Worm (Caenorhabditis elegans) whole organism, L4 larva: ENCODE data around the gene C35D10.8.

Experiments used
- F26F4.8 ChIP-seq: fragments of 200-800 bp; sonication (Bioruptor generic); conservative IDR thresholded peaks from 2 replicates; pipeline ENCODE4 v1.3.6; 2022; ENCODE audit warnings: missing genetic modification characterization, missing compliant biosample characterization
- F44E2.7 ChIP-seq: fragments of 200-800 bp; sonication (Bioruptor generic); IDR thresholded peaks from 2 replicates; pipeline ENCODE4 v2.1.2; 2022; ENCODE audit warnings: missing genetic modification characterization, missing compliant biosample characterization
- R02D3.7 ChIP-seq: fragments of 150-350 bp; sonication (generic microtip); optimal IDR thresholded peaks from 3 replicates; lab custom pipeline; 2014; ENCODE audit warnings: missing biosample characterization, missing genetic modification characterization
- Y105C5A.15 ChIP-seq: fragments of 200-800 bp; sonication (Bioruptor generic); IDR thresholded peaks from 2 replicates; pipeline ENCODE4 v1.3.6; 2022; ENCODE audit warnings: missing genetic modification characterization, missing compliant biosample characterization
- Y48G9A.11 ChIP-seq: fragments of 200-800 bp; sonication (Bioruptor generic); IDR thresholded peaks from 2 replicates; pipeline ENCODE4 v1.3.6; 2022; ENCODE audit warnings: missing genetic modification reagents, missing genetic modification characterization, missing compliant biosample characterization
- ZK337.2 ChIP-seq: fragments of 200-800 bp; sonication (Bioruptor generic); IDR thresholded peaks from 2 replicates; pipeline ENCODE4 v1.3.6; 2022; ENCODE audit warnings: missing genetic modification reagents, missing genetic modification characterization, missing compliant biosample characterization
- ZK546.5 ChIP-seq, 2 experiments: sonication (generic microtip); optimal IDR thresholded peaks; 2 replicates each; lab custom pipeline; 2017; ENCODE audit warnings: missing biosample characterization in 2 of 2, missing genetic modification characterization in 2 of 2
- arid-1 ChIP-seq: fragments of 200-800 bp; sonication (Bioruptor generic); conservative IDR thresholded peaks from 2 replicates; pipeline ENCODE4 v1.3.6; 2022; ENCODE audit warnings: missing genetic modification reagents, missing genetic modification characterization, missing compliant biosample characterization
- ceh-20 ChIP-seq: fragments of 200-800 bp; sonication (Bioruptor generic); IDR thresholded peaks from 2 replicates; pipeline ENCODE4 v1.3.6; 2022; ENCODE audit warnings: missing genetic modification reagents, missing genetic modification characterization, missing compliant biosample characterization
- ceh-28 ChIP-seq: fragments of 150-350 bp; optimal IDR thresholded peaks from 2 replicates; lab custom pipeline; 2014; ENCODE audit warnings: missing biosample characterization, missing genetic modification reagents, missing genetic modification characterization
- ceh-82 ChIP-seq: sonication (generic microtip); optimal IDR thresholded peaks from 2 replicates; lab custom pipeline; 2017; ENCODE audit warnings: missing biosample characterization, missing genetic modification characterization
- ces-1 ChIP-seq: fragments of 150-350 bp; sonication (generic microtip); optimal IDR thresholded peaks from 4 replicates; lab custom pipeline; 2014; ENCODE audit warnings: missing biosample characterization, missing genetic modification reagents, missing genetic modification characterization
- cey-2 ChIP-seq: sonication (generic microtip); optimal IDR thresholded peaks from 3 replicates; lab custom pipeline; 2017; ENCODE audit warnings: missing genetic modification characterization, mild to moderate bottlenecking, missing compliant biosample characterization, antibody characterized with exemption, borderline replicate concordance; ENCODE audit not compliant: insufficient read depth
- daf-12 ChIP-seq: fragments of 150-350 bp; optimal IDR thresholded peaks from 2 replicates; lab custom pipeline; 2014; ENCODE audit warnings: missing biosample characterization, missing genetic modification reagents, missing genetic modification characterization
- daf-8 ChIP-seq: fragments of 200-800 bp; sonication (Bioruptor generic); IDR thresholded peaks from 2 replicates; pipeline ENCODE4 v1.3.6; 2022; ENCODE audit warnings: missing genetic modification characterization, missing compliant biosample characterization
- dmd-6 ChIP-seq: fragments of 200-800 bp; sonication (Bioruptor generic); IDR thresholded peaks from 2 replicates; pipeline ENCODE4 v1.3.6; 2022; ENCODE audit warnings: missing genetic modification reagents, missing genetic modification characterization, missing compliant biosample characterization
- dpl-1 ChIP-seq: fragments of 150-350 bp; optimal IDR thresholded peaks from 2 replicates; lab custom pipeline; 2014; ENCODE audit warnings: missing biosample characterization, missing genetic modification reagents, missing genetic modification characterization
- duxl-1 ChIP-seq: sonication (generic microtip); optimal IDR thresholded peaks from 2 replicates; lab custom pipeline; 2016; ENCODE audit warnings: mild to moderate bottlenecking, missing genetic modification characterization, moderate library complexity, missing compliant biosample characterization; ENCODE audit not compliant: poor library complexity
- dve-1 ChIP-seq: sonication (generic microtip); optimal IDR thresholded peaks from 2 replicates; lab custom pipeline; 2017; ENCODE audit warnings: antibody characterized with exemption, mild to moderate bottlenecking, missing genetic modification characterization, missing compliant biosample characterization; ENCODE audit not compliant: insufficient read depth
- egl-43 ChIP-seq: fragments of 200-800 bp; sonication (Bioruptor generic); IDR thresholded peaks from 2 replicates; pipeline ENCODE4 v1.3.6; 2022; ENCODE audit warnings: missing genetic modification reagents, missing genetic modification characterization, missing compliant biosample characterization
- lin-13 ChIP-seq: fragments of 150-350 bp; optimal IDR thresholded peaks from 2 replicates; lab custom pipeline; 2014; ENCODE audit warnings: missing biosample characterization, missing genetic modification reagents, missing genetic modification characterization
- lin-38 ChIP-seq: fragments of 200-800 bp; sonication (Bioruptor generic); IDR thresholded peaks from 2 replicates; pipeline ENCODE4 v1.3.6; 2022; ENCODE audit warnings: missing genetic modification reagents, missing genetic modification characterization, missing compliant biosample characterization
- madf-9 ChIP-seq: fragments of 200-800 bp; sonication (Bioruptor generic); conservative IDR thresholded peaks from 2 replicates; pipeline ENCODE4 v1.3.6; 2022; ENCODE audit warnings: missing genetic modification reagents, missing genetic modification characterization, missing compliant biosample characterization
- mdt-29 ChIP-seq: fragments of 200-800 bp; sonication (Bioruptor generic); IDR thresholded peaks from 2 replicates; pipeline ENCODE4 v1.3.6; 2022; ENCODE audit warnings: missing genetic modification reagents, missing genetic modification characterization, missing compliant biosample characterization
- mxl-3 ChIP-seq: fragments of 200-800 bp; sonication (Bioruptor generic); optimal IDR thresholded peaks from 2 replicates; lab custom pipeline; 2018; ENCODE audit warnings: mild to moderate bottlenecking, missing genetic modification characterization, missing compliant biosample characterization
- nhr-102 ChIP-seq: sonication (generic microtip); optimal IDR thresholded peaks from 2 replicates; lab custom pipeline; 2016; ENCODE audit warnings: mild to moderate bottlenecking, missing genetic modification characterization, moderate library complexity, missing compliant biosample characterization
- nhr-25 ChIP-seq: sonication (generic microtip); optimal IDR thresholded peaks from 2 replicates; lab custom pipeline; 2017; ENCODE audit warnings: missing genetic modification characterization, mild to moderate bottlenecking, missing compliant biosample characterization, antibody characterized with exemption, moderate library complexity, borderline replicate concordance; ENCODE audit not compliant: insufficient read depth
- nhr-41 ChIP-seq: fragments of 200-800 bp; sonication (Bioruptor generic); IDR thresholded peaks from 2 replicates; pipeline ENCODE4 v1.3.6; 2022; ENCODE audit warnings: missing genetic modification reagents, missing genetic modification characterization, missing compliant biosample characterization
- nhr-6 ChIP-seq: fragments of 150-350 bp; optimal IDR thresholded peaks from 2 replicates; lab custom pipeline; 2014; ENCODE audit warnings: missing biosample characterization, missing genetic modification characterization
- php-3 ChIP-seq: fragments of 200-800 bp; sonication (Bioruptor generic); IDR thresholded peaks from 2 replicates; pipeline ENCODE4 v1.3.6; 2022; ENCODE audit warnings: missing genetic modification reagents, missing genetic modification characterization, missing compliant biosample characterization
- pqm-1 ChIP-seq: sonication (generic microtip); optimal IDR thresholded peaks from 2 replicates; lab custom pipeline; 2017; ENCODE audit warnings: missing biosample characterization, missing genetic modification characterization
- rbr-2 ChIP-seq: sonication (generic microtip); optimal IDR thresholded peaks from 2 replicates; lab custom pipeline; 2016; ENCODE audit warnings: missing genotype, missing genetic modification characterization, missing compliant biosample characterization
- snpc-1.2 ChIP-seq: fragments of 200-800 bp; sonication (Bioruptor generic); IDR thresholded peaks from 2 replicates; pipeline ENCODE4 v1.3.6; 2022; ENCODE audit warnings: missing genetic modification reagents, missing genetic modification characterization, missing compliant biosample characterization
- snpc-4 ChIP-seq: fragments of 150-350 bp; optimal IDR thresholded peaks from 2 replicates; lab custom pipeline; 2014; ENCODE audit warnings: missing biosample characterization, missing genetic modification characterization
- spr-3 ChIP-seq: fragments of 200-800 bp; sonication (Bioruptor generic); optimal IDR thresholded peaks from 2 replicates; lab custom pipeline; 2018; ENCODE audit warnings: mild to moderate bottlenecking, missing genetic modification characterization, missing compliant biosample characterization
- unc-39 ChIP-seq: sonication (generic microtip); optimal IDR thresholded peaks from 2 replicates; lab custom pipeline; 2017; ENCODE audit warnings: missing biosample characterization, missing genetic modification characterization
- vab-7 ChIP-seq: fragments of 200-800 bp; sonication (Bioruptor generic); IDR thresholded peaks from 2 replicates; pipeline ENCODE4 v1.3.6; 2022; ENCODE audit warnings: missing genetic modification reagents, missing genetic modification characterization, missing compliant biosample characterization
- zfp-2 ChIP-seq: sonication (generic microtip); optimal IDR thresholded peaks from 2 replicates; lab custom pipeline; 2016; ENCODE audit warnings: mild to moderate bottlenecking, missing genetic modification characterization, missing compliant biosample characterization
- zfp-3 ChIP-seq: fragments of 200-800 bp; sonication (Bioruptor generic); conservative IDR thresholded peaks from 2 replicates; pipeline ENCODE4 v1.3.6; 2022; ENCODE audit warnings: missing genetic modification reagents, missing genetic modification characterization, missing compliant biosample characterization
- zip-11 ChIP-seq: fragments of 200-800 bp; sonication (Bioruptor generic); IDR thresholded peaks from 2 replicates; pipeline ENCODE4 v1.3.6; 2022; ENCODE audit warnings: missing genetic modification characterization, missing compliant biosample characterization

The C35D10.8 gene

ce11 chrIII:4822140-4822539 is 32.9 kb upstream of the C35D10.8 start, which contains the start of gene F26A1.8:
Gene F26A1.8, minus strand, starts transcription at chrIII:4822240.
- TF ChIP-seq madf-9 (GFP tag; lab: Robert Waterston, UW) (no peak), daf-8 (GFP tag; lab: Robert Waterston, UW) (no peak), snpc-4 (no peak), dpl-1 (GFP tag; lab: Kevin White, UChicago) (no peak), spr-3 (no peak), nhr-41 (GFP tag; lab: Robert Waterston, UW) (no peak), F26F4.8 (GFP tag; lab: Robert Waterston, UW) (no peak), cey-2 (tag; lab: Kevin White, UChicago) (no peak), ceh-28 (tag; lab: Kevin White, UChicago) (no peak), zfp-3 (GFP tag; lab: Robert Waterston, UW) (no peak), lin-13 (GFP tag; lab: Kevin White, UChicago) (no peak), arid-1 (GFP tag; lab: Robert Waterston, UW) (no peak), ces-1 (GFP tag; lab: Kevin White, UChicago) (no peak), zfp-2 (tag; lab: Kevin White, UChicago) (no peak), ceh-82 (tag; lab: Kevin White, UChicago) (no peak), mdt-29 (GFP tag; lab: Robert Waterston, UW) (no peak), php-3 (GFP tag; lab: Robert Waterston, UW) (no peak), Y48G9A.11 (no peak)

ce11 chrIII:4826606-4827005 is 28.4 kb upstream of the C35D10.8 start, which contains the start of gene F26A1.3:
Gene F26A1.3, plus strand, starts transcription at chrIII:4826906.
- TF ChIP-seq lin-38 (GFP tag; lab: Robert Waterston, UW) (no peak), zip-11 (no peak), pqm-1 (tag; lab: Kevin White, UChicago) (no peak), nhr-102 (tag; lab: Kevin White, UChicago) (no peak), F44E2.7 (no peak), rbr-2 (tag; lab: Kevin White, UChicago) (no peak), ceh-20 (GFP tag; lab: Robert Waterston, UW) (no peak)

ce11 chrIII:4829440-4829839 is 25.6 kb upstream of the C35D10.8 start, which contains the start of gene F26A1.9:
Gene F26A1.9, minus strand, starts transcription at chrIII:4829540.
- no peak for TF ChIP-seq arid-1 (GFP tag; lab: Robert Waterston, UW)
- no peak for TF ChIP-seq daf-12 (tag; lab: Kevin White, UChicago)
- no peak for TF ChIP-seq duxl-1 (tag; lab: Kevin White, UChicago)
- TF ChIP-seq zip-11, result no peak
- no peak for TF ChIP-seq mxl-3 (GFP tag; lab: Kevin White, UChicago)
- TF ChIP-seq nhr-25 (tag; lab: Kevin White, UChicago), result no peak
- TF ChIP-seq snpc-1.2 (GFP tag; lab: Robert Waterston, UW), result no peak
- TF ChIP-seq, all 104 proteins: peak for 0

ce11 chrIII:4830207-4830606 is 24.8 kb upstream of the C35D10.8 start, which contains the start of gene nspd-9:
Gene nspd-9, minus strand, starts transcription at chrIII:4830307.
- TF ChIP-seq egl-43 (no peak), nhr-6 (no peak), dve-1 (no peak), dmd-6 (no peak), Y105C5A.15 (no peak), vab-7 (GFP tag; lab: Robert Waterston, UW) (no peak), mxl-3 (GFP tag; lab: Kevin White, UChicago) (no peak), ZK546.5 (tag; optimal IDR thresholded peaks at IDR 0.05; lab: Kevin White, UChicago) (no peak), dpl-1 (GFP tag; lab: Kevin White, UChicago) (no peak), F26F4.8 (GFP tag; lab: Robert Waterston, UW) (no peak), ZK337.2 (GFP tag; lab: Robert Waterston, UW) (no peak), R02D3.7 (no peak), unc-39 (tag; lab: Kevin White, UChicago) (no peak)
